Fruit fly (Drosophila melanogaster): Measurements from ENCODE around the gene CG1750.

- TF ChIP-seq NK7.1 (GFP tag; optimal IDR thresholded peaks at IDR 0.05) (no peak), CG18262 (tag; optimal IDR thresholded peaks at IDR 0.05) (no peak), pzg (GFP tag; optimal IDR thresholded peaks at IDR 0.05) (no peak), Hr78 (GFP tag; optimal IDR thresholded peaks at IDR 0.05) (no peak), CG3995 (GFP tag; optimal IDR thresholded peaks at IDR 0.05) (no peak), unc-4 (GFP tag; IDR thresholded peaks at IDR 0.05; ENCODE audit: partially characterized antibody) (no peak), Nf-YB (GFP tag; optimal IDR thresholded peaks at IDR 0.05) (no peak), h (optimal IDR thresholded peaks at IDR 0.05) (no peak), Side (GFP tag; optimal IDR thresholded peaks at IDR 0.05) (no peak), bsh (GFP tag; optimal IDR thresholded peaks at IDR 0.05) (peak in 1 of 2 experiments; percentile 27), toy (GFP tag; IDR thresholded peaks at IDR 0.05) (no peak)
These were observed 3.5 kb downstream of the CG1750 start for dm6 chr3R:31251130-31251770.

Measured in whole organism, embryonic.